Fruit fly (Drosophila melanogaster) whole organism, embryonic: Measurements from ENCODE around the gene Amacr.

Experiments used
- ATbp ChIP-seq: fragments of 200-800 bp; sonication (Bioruptor generic); optimal IDR thresholded peaks from 2 replicates; lab custom pipeline; 2017; ENCODE audit warnings: missing biosample characterization, mild to moderate bottlenecking, missing genetic modification characterization, missing genetic modification reagents
- B-H1 ChIP-seq: fragments of 200-800 bp; sonication (Bioruptor generic); IDR thresholded peaks from 3 replicates; pipeline ENCODE4 v1.3.6; 2022; ENCODE audit warnings: missing biosample characterization, missing genetic modification characterization
- Blimp-1 ChIP-seq: fragments of 200-800 bp; sonication (Bioruptor generic); optimal IDR thresholded peaks from 3 replicates; lab custom pipeline; 2018; ENCODE audit warnings: missing biosample characterization, missing genetic modification characterization, mild to moderate bottlenecking, moderate library complexity, missing genetic modification reagents
- CG13775 ChIP-seq: fragments of 200-800 bp; sonication (Bioruptor generic); optimal IDR thresholded peaks from 3 replicates; lab custom pipeline; 2017; ENCODE audit warnings: missing biosample characterization, mild to moderate bottlenecking, missing genetic modification characterization
- CG18011 ChIP-seq: fragments of 200-800 bp; sonication (Bioruptor generic); optimal IDR thresholded peaks from 2 replicates; lab custom pipeline; 2017; ENCODE audit warnings: missing biosample characterization, missing genetic modification characterization, mild to moderate bottlenecking, moderate library complexity, missing genotype
- CG2889 ChIP-seq: fragments of 200-800 bp; sonication (Bioruptor generic); IDR thresholded peaks from 3 replicates; pipeline ENCODE4 v1.3.6; 2022; ENCODE audit warnings: missing biosample characterization, missing genetic modification characterization
- CG30403 ChIP-seq: fragments of 200-800 bp; sonication (Bioruptor generic); optimal IDR thresholded peaks from 3 replicates; lab custom pipeline; 2016; ENCODE audit warnings: missing biosample characterization, missing genetic modification characterization
- CG30431 ChIP-seq: fragments of 200-800 bp; sonication (Bioruptor generic); optimal IDR thresholded peaks from 2 replicates; lab custom pipeline; 2017; ENCODE audit warnings: missing biosample characterization, missing genetic modification characterization
- CG42726 ChIP-seq: fragments of 200-800 bp; sonication (Bioruptor generic); IDR thresholded peaks from 2 replicates; pipeline ENCODE4 v1.3.6; 2022; ENCODE audit warnings: missing biosample characterization, missing genetic modification characterization; ENCODE audit not compliant: partially characterized antibody
- CG5953 ChIP-seq: fragments of 200-800 bp; sonication (Bioruptor generic); IDR thresholded peaks from 2 replicates; pipeline ENCODE4 v1.3.6; 2022; ENCODE audit warnings: missing biosample characterization, missing genetic modification characterization
- CG6254 ChIP-seq: fragments of 200-800 bp; sonication (Bioruptor generic); optimal IDR thresholded peaks from 3 replicates; lab custom pipeline; 2017; ENCODE audit warnings: mild to moderate bottlenecking, missing biosample characterization, missing genetic modification reagents, missing genetic modification characterization
- CG6683 ChIP-seq: fragments of 200-800 bp; sonication (Bioruptor generic); optimal IDR thresholded peaks from 2 replicates; lab custom pipeline; 2017; ENCODE audit warnings: missing biosample characterization, mild to moderate bottlenecking, missing genetic modification characterization, missing genetic modification reagents
- CG7271 ChIP-seq: fragments of 200-800 bp; sonication (Bioruptor generic); optimal IDR thresholded peaks from 2 replicates; lab custom pipeline; 2018; ENCODE audit warnings: missing biosample characterization, mild to moderate bottlenecking, missing genetic modification characterization, moderate library complexity
- CG8089 ChIP-seq: fragments of 200-800 bp; sonication (Bioruptor generic); optimal IDR thresholded peaks from 3 replicates; lab custom pipeline; 2016; ENCODE audit warnings: missing biosample characterization, missing genetic modification characterization
- CG8478 ChIP-seq: fragments of >200 bp; optimal IDR thresholded peaks from 2 replicates; lab custom pipeline; 2018
- CG9609 ChIP-seq: fragments of 200-800 bp; sonication (Bioruptor generic); optimal IDR thresholded peaks from 3 replicates; lab custom pipeline; 2016; ENCODE audit warnings: missing biosample characterization, missing genetic modification characterization
- Camta ChIP-seq: fragments of 200-800 bp; sonication (Bioruptor generic); optimal IDR thresholded peaks from 2 replicates; lab custom pipeline; 2016; ENCODE audit warnings: missing biosample characterization, missing genetic modification characterization
- Dbx ChIP-seq: fragments of 200-800 bp; sonication (Bioruptor generic); IDR thresholded peaks from 3 replicates; pipeline ENCODE4 v1.3.6; 2022; ENCODE audit warnings: missing biosample characterization, missing genetic modification characterization
- Deaf1 ChIP-seq: fragments of 200-800 bp; optimal IDR thresholded peaks from 3 replicates; lab custom pipeline; 2019; ENCODE audit warnings: missing biosample characterization, mild to moderate bottlenecking, missing genetic modification characterization, moderate library complexity
- Dip2 ChIP-seq: fragments of 200-800 bp; sonication (Bioruptor generic); IDR thresholded peaks from 2 replicates; pipeline ENCODE4 v1.3.6; 2022; ENCODE audit warnings: missing biosample characterization, missing genetic modification characterization
- E2f2 ChIP-seq: fragments of 200-800 bp; sonication (Bioruptor generic); IDR thresholded peaks from 2 replicates; pipeline ENCODE4 v1.3.6; 2022; ENCODE audit warnings: missing biosample characterization, missing genetic modification characterization
- H2.0 ChIP-seq: fragments of 200-800 bp; sonication (Bioruptor generic); IDR thresholded peaks from 2 replicates; pipeline ENCODE4 v1.3.6; 2022; ENCODE audit warnings: missing biosample characterization, missing genetic modification characterization
- HLH4C ChIP-seq: fragments of 200-800 bp; sonication (Bioruptor generic); IDR thresholded peaks from 3 replicates; pipeline ENCODE4 v1.3.6; 2022; ENCODE audit warnings: missing biosample characterization, missing genetic modification characterization; ENCODE audit not compliant: partially characterized antibody
- Hmr ChIP-seq: fragments of 200-800 bp; sonication (Bioruptor generic); optimal IDR thresholded peaks from 3 replicates; lab custom pipeline; 2017; ENCODE audit warnings: mild to moderate bottlenecking, missing biosample characterization, missing genetic modification reagents, missing genetic modification characterization
- Oli ChIP-seq: fragments of 200-800 bp; sonication (Bioruptor generic); optimal IDR thresholded peaks from 2 replicates; lab custom pipeline; 2018; ENCODE audit warnings: missing biosample characterization, mild to moderate bottlenecking, missing genetic modification characterization, moderate library complexity
- Rfx ChIP-seq: fragments of 200-800 bp; sonication (Bioruptor generic); IDR thresholded peaks from 2 replicates; pipeline ENCODE4 v1.3.6; 2022; ENCODE audit warnings: missing biosample characterization, missing genetic modification characterization
- Xrp1 ChIP-seq: fragments of 200-800 bp; sonication (Bioruptor generic); IDR thresholded peaks from 2 replicates; pipeline ENCODE4 v1.3.6; 2022; ENCODE audit warnings: missing biosample characterization, missing genetic modification characterization
- YL-1 ChIP-seq: fragments of 200-800 bp; sonication (Bioruptor generic); optimal IDR thresholded peaks from 3 replicates; lab custom pipeline; 2017; ENCODE audit warnings: missing biosample characterization, mild to moderate bottlenecking, missing genetic modification characterization
- ab ChIP-seq: fragments of 200-800 bp; sonication (Bioruptor generic); optimal IDR thresholded peaks from 2 replicates; lab custom pipeline; 2016; ENCODE audit warnings: missing biosample characterization, missing genetic modification characterization
- ara ChIP-seq: fragments of 200-800 bp; sonication (Bioruptor generic); IDR thresholded peaks from 2 replicates; pipeline ENCODE4 v1.3.6; 2022; ENCODE audit warnings: missing biosample characterization, missing genetic modification characterization
- ase ChIP-seq: fragments of 200-800 bp; sonication (Bioruptor generic); IDR thresholded peaks from 3 replicates; pipeline ENCODE4 v1.3.6; 2022; ENCODE audit warnings: missing biosample characterization, missing genetic modification characterization
- ash1 ChIP-seq: fragments of 200-800 bp; sonication (Bioruptor generic); optimal IDR thresholded peaks from 2 replicates; lab custom pipeline; 2018; ENCODE audit warnings: missing biosample characterization, mild to moderate bottlenecking, missing genetic modification characterization
- da ChIP-seq: fragments of 200-800 bp; sonication (Bioruptor generic); optimal IDR thresholded peaks from 2 replicates; lab custom pipeline; 2016; ENCODE audit warnings: missing biosample characterization, missing genetic modification characterization
- dm ChIP-seq: fragments of 200-800 bp; sonication (Bioruptor generic); optimal IDR thresholded peaks from 3 replicates; lab custom pipeline; 2016; ENCODE audit warnings: missing biosample characterization, missing genetic modification characterization
- gfzf ChIP-seq: fragments of 200-800 bp; sonication (Bioruptor generic); optimal IDR thresholded peaks from 2 replicates; lab custom pipeline; 2016; ENCODE audit warnings: missing biosample characterization, mild to moderate bottlenecking, missing genetic modification characterization, moderate library complexity
- hbn ChIP-seq: fragments of 200-800 bp; sonication (Bioruptor generic); IDR thresholded peaks from 2 replicates; pipeline ENCODE4 v1.3.6; 2022; ENCODE audit warnings: missing biosample characterization, missing genetic modification characterization; ENCODE audit not compliant: partially characterized antibody
- jing ChIP-seq: fragments of 200-800 bp; sonication (Bioruptor generic); optimal IDR thresholded peaks from 2 replicates; lab custom pipeline; 2018; ENCODE audit warnings: missing biosample characterization, mild to moderate bottlenecking, missing genetic modification characterization
- jumu ChIP-seq: fragments of 200-800 bp; sonication (Bioruptor generic); optimal IDR thresholded peaks from 3 replicates; lab custom pipeline; 2016; ENCODE audit warnings: missing biosample characterization, missing genetic modification characterization
- klu ChIP-seq: fragments of 200-800 bp; sonication (Bioruptor generic); IDR thresholded peaks from 2 replicates; pipeline ENCODE4 v1.3.6; 2022; ENCODE audit warnings: missing biosample characterization, missing genetic modification characterization
- kni ChIP-seq: fragments of 200-800 bp; sonication (Bioruptor generic); optimal IDR thresholded peaks from 3 replicates; lab custom pipeline; 2017; ENCODE audit warnings: mild to moderate bottlenecking, missing biosample characterization, missing genetic modification reagents, missing genetic modification characterization
- mld ChIP-seq: fragments of 200-800 bp; sonication (Bioruptor generic); IDR thresholded peaks from 3 replicates; pipeline ENCODE4 v1.3.6; 2022; ENCODE audit warnings: missing biosample characterization, missing genetic modification characterization; ENCODE audit not compliant: partially characterized antibody
- otp ChIP-seq: fragments of 200-800 bp; sonication (Bioruptor generic); IDR thresholded peaks from 3 replicates; pipeline ENCODE4, ENCODE4 v1.3.6; 2022; ENCODE audit warnings: missing biosample characterization, missing genetic modification characterization
- pho ChIP-seq: fragments of 200-800 bp; sonication (Bioruptor generic); optimal IDR thresholded peaks from 2 replicates; lab custom pipeline; 2016; ENCODE audit warnings: missing biosample characterization, missing genetic modification characterization
- phol ChIP-seq: fragments of 200-800 bp; sonication (Bioruptor generic); optimal IDR thresholded peaks from 3 replicates; lab custom pipeline; 2018; ENCODE audit warnings: missing biosample characterization, mild to moderate bottlenecking, missing genetic modification characterization, moderate library complexity
- prd ChIP-seq, 3 experiments: fragments of >200 bp in 2 of 3; fragments of 200-800 bp in 1 of 3; sonication (Bioruptor generic) in 1 of 3; optimal IDR thresholded peaks in 2 of 3; IDR thresholded peaks in 1 of 3; 2 replicates in 2 of 3; 3 replicates in 1 of 3; pipeline versions ENCODE4 v1.3.6 to Lab custom; 2017 to 2022; ENCODE audit warnings: missing biosample characterization in 1 of 3, missing genetic modification characterization in 1 of 3
- repo ChIP-seq: fragments of 200-800 bp; sonication (Bioruptor generic); optimal IDR thresholded peaks from 2 replicates; lab custom pipeline; 2016; ENCODE audit warnings: missing biosample characterization, missing genetic modification characterization
- sc ChIP-seq, 3 experiments: fragments of >200 bp in 2 of 3; fragments of 200-800 bp in 1 of 3; sonication (Bioruptor generic) in 1 of 3; optimal IDR thresholded peaks; 2 replicates in 2 of 3; 3 replicates in 1 of 3; lab custom pipeline; 2017; ENCODE audit warnings: mild to moderate bottlenecking in 1 of 3, missing biosample characterization in 1 of 3, missing genetic modification characterization in 1 of 3, missing genetic modification reagents in 1 of 3
- sqz ChIP-seq: fragments of 200-800 bp; sonication (Bioruptor generic); optimal IDR thresholded peaks from 3 replicates; lab custom pipeline; 2018; ENCODE audit warnings: missing biosample characterization, mild to moderate bottlenecking, missing genetic modification characterization
- vfl ChIP-seq: fragments of 200-800 bp; sonication (Bioruptor generic); optimal IDR thresholded peaks from 2 replicates; lab custom pipeline; 2016; ENCODE audit warnings: missing biosample characterization, missing genetic modification characterization

Amacr gene

dm6 chr2L:20734066-20734686 is 18.0 kb downstream of the Amacr start, which contains the start of gene TM9SF2 (continued):
- TF ChIP-seq jing (GFP tag; lab: Kevin White, UChicago) (no peak), CG13775 (GFP tag; lab: Kevin White, UChicago) (peak; percentile 39), Rfx (GFP tag; lab: Robert Waterston, UW) (peak; percentile 58; the same call in 1 of the 2 replicates), vfl (GFP tag; lab: Kevin White, UChicago) (peak; percentile 25), dm (GFP tag; lab: Kevin White, UChicago) (peak; percentile 7), jumu (GFP tag; lab: Kevin White, UChicago) (peak; percentile 18), gfzf (peak; percentile 41), Xrp1 (GFP tag; lab: Robert Waterston, UW) (no peak), Camta (GFP tag; lab: Kevin White, UChicago) (peak; percentile 26), phol (tag; lab: Kevin White, UChicago) (peak; percentile 45), YL-1 (GFP tag; lab: Kevin White, UChicago) (peak; percentile 52), CG6254 (GFP tag; lab: Kevin White, UChicago) (no peak), otp (GFP tag; lab: Robert Waterston, UW) (0 out of 3 replicates have a peak, but pooled peaks have one; percentile 28), H2.0 (no peak), Oli (tag; lab: Kevin White, UChicago) (no peak), CG18011 (GFP tag; lab: Kevin White, UChicago) (peak; percentile 2), Deaf1 (tag; lab: Kevin White, UChicago) (no peak), CG42726 (GFP tag; lab: Robert Waterston, UW) (no peak), Dip2 (GFP tag; lab: Robert Waterston, UW) (no peak), CG5953 (GFP tag; lab: Robert Waterston, UW) (no peak), da (GFP tag; lab: Kevin White, UChicago) (no peak), Blimp-1 (no peak), sqz (GFP tag; lab: Kevin White, UChicago) (no peak), CG2889 (no peak), CG30403 (GFP tag; lab: Kevin White, UChicago) (peak; percentile 45), ase (GFP tag; lab: Robert Waterston, UW) (peak; percentile 13; the same call in 1 of the 3 replicates), ara (peak; percentile 12; the same call in 1 of the 2 replicates), hbn (GFP tag; lab: Robert Waterston, UW) (no peak), sc (optimal IDR thresholded peaks at IDR 0.05; lab: Kevin White, UChicago) (no peak), sc (GFP tag; optimal IDR thresholded peaks at IDR 0.05; lab: Kevin White, UChicago) (no peak), CG9609 (GFP tag; lab: Kevin White, UChicago) (peak; percentile 24), CG30431 (GFP tag; lab: Kevin White, UChicago) (no peak), Dbx (GFP tag; lab: Robert Waterston, UW) (peak; percentile 33; the same call in 1 of the 3 replicates), ab (GFP tag; lab: Kevin White, UChicago) (no peak), kni (no peak), ash1 (GFP tag; lab: Kevin White, UChicago) (no peak), CG6683 (no peak), CG8089 (GFP tag; lab: Kevin White, UChicago) (no peak), E2f2 (GFP tag; lab: Robert Waterston, UW) (peak; percentile 50), B-H1 (GFP tag; lab: Robert Waterston, UW) (peak; percentile 12; the same call in 1 of the 3 replicates), prd (optimal IDR thresholded peaks at IDR 0.05; lab: Kevin White, UChicago) (no peak), prd (GFP tag; IDR thresholded peaks at IDR 0.05; lab: Robert Waterston, UW) (peak; percentile 32; the same call in 2 of the 3 replicates), mld (no peak), CG8478 (lab: Kevin White, UChicago) (no peak), HLH4C (GFP tag; lab: Robert Waterston, UW) (0 out of 3 replicates have a peak, but pooled peaks have one; percentile 45), Hmr (GFP tag; lab: Kevin White, UChicago) (peak; percentile 22), klu (no peak), repo (GFP tag; lab: Kevin White, UChicago) (no peak), ATbp (GFP tag; lab: Kevin White, UChicago) (no peak), pho (peak; percentile 7), CG7271 (tag; lab: Kevin White, UChicago) (no peak)
